Fruit fly (Drosophila melanogaster): ENCODE data around the gene CG3285.

The CG3285 gene

DNA sequence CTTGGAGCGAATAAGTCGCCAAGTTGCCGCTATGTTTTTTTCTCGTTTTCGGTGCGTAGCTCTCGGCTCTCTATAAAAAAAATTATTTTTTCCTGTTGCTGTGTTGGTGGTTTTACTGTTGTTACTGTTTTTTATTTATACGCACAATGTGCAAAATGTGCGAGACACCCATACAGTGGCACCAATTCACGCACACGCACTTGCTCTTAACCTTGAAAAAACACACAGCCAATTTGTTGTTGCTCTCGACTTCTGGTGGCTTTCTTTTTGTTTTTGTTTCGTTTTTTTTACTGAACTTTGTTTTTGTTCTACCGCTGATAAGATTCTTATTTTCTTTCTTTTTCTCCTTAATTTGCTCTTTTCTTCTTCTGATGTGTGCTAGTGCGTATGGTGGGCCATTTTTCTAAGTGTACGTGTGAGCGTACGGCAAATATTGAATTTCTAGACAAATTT, 25.5 kb downstream of the CG3285 start (continued):
- TF ChIP-seq CG1647 (GFP tag; optimal IDR thresholded peaks at IDR 0.05) = peak; percentile 2
- TF ChIP-seq CG10431 (GFP tag; optimal IDR thresholded peaks at IDR 0.05) = no peak
- no peak for TF ChIP-seq CG3995 (GFP tag; optimal IDR thresholded peaks at IDR 0.05)
- peak; percentile 28 for TF ChIP-seq sd (tag; optimal IDR thresholded peaks at IDR 0.05)
- peak; percentile 46 for TF ChIP-seq lilli (GFP tag; optimal IDR thresholded peaks at IDR 0.05)
- TF ChIP-seq bsh (GFP tag; optimal IDR thresholded peaks at IDR 0.05) = peak in 1 of 2 experiments; percentile 76
- TF ChIP-seq exex (tag; optimal IDR thresholded peaks at IDR 0.05) = peak; percentile 33
- TF ChIP-seq CG3163 (GFP tag; optimal IDR thresholded peaks at IDR 0.05) = no peak
- peak; percentile 22 for TF ChIP-seq sug (tag; optimal IDR thresholded peaks at IDR 0.05)
- TF ChIP-seq Fer2 (tag; optimal IDR thresholded peaks at IDR 0.05) = no peak
- TF ChIP-seq tx (GFP tag; optimal IDR thresholded peaks at IDR 0.05) = peak; percentile 13
- TF ChIP-seq schlank (tag; optimal IDR thresholded peaks at IDR 0.05) = peak; percentile 11
- TF ChIP-seq gro (GFP tag; optimal IDR thresholded peaks at IDR 0.05) = peak; percentile 33
- peak; percentile 22 for TF ChIP-seq sqz (GFP tag; optimal IDR thresholded peaks at IDR 0.05)
- peak; percentile 36; the same call in 1 of the 3 replicates for TF ChIP-seq row (GFP tag; IDR thresholded peaks at IDR 0.05)
- no peak for TF ChIP-seq run (tag; optimal IDR thresholded peaks at IDR 0.05)
- TF ChIP-seq her (GFP tag; optimal IDR thresholded peaks at IDR 0.05) = peak; percentile 14
- no peak for TF ChIP-seq nmo (GFP tag; optimal IDR thresholded peaks at IDR 0.05)
- TF ChIP-seq rib (GFP tag; IDR thresholded peaks at IDR 0.05) = peak; percentile 61; the same call in 1 of the 2 replicates
- peak; percentile 30 for TF ChIP-seq CG30403 (GFP tag; optimal IDR thresholded peaks at IDR 0.05)
- peak; percentile 24 for TF ChIP-seq CG17385 (GFP tag; optimal IDR thresholded peaks at IDR 0.05)
- 0 out of 2 replicates have a peak, but pooled peaks have one; percentile 46 for TF ChIP-seq CG14441 (GFP tag; IDR thresholded peaks at IDR 0.05)
- TF ChIP-seq Atf6 (GFP tag; IDR thresholded peaks at IDR 0.05) = peak; percentile 52; the same call in 1 of the 2 replicates
- TF ChIP-seq CHES-1-like (GFP tag; optimal IDR thresholded peaks at IDR 0.05) = peak; percentile 33
- peak; percentile 68 for TF ChIP-seq sob (GFP tag; IDR thresholded peaks at IDR 0.05)
- peak; percentile 37 for TF ChIP-seq CG15514 (GFP tag; optimal IDR thresholded peaks at IDR 0.05)
- TF ChIP-seq CG2120 (GFP tag; optimal IDR thresholded peaks at IDR 0.05) = peak; percentile 74
- TF ChIP-seq CG10543 (GFP tag; optimal IDR thresholded peaks at IDR 0.05) = peak; percentile 52
- TF ChIP-seq luna (GFP tag; optimal IDR thresholded peaks at IDR 0.05) = no peak
- TF ChIP-seq Dbx (GFP tag; IDR thresholded peaks at IDR 0.05) = no peak

DNA sequence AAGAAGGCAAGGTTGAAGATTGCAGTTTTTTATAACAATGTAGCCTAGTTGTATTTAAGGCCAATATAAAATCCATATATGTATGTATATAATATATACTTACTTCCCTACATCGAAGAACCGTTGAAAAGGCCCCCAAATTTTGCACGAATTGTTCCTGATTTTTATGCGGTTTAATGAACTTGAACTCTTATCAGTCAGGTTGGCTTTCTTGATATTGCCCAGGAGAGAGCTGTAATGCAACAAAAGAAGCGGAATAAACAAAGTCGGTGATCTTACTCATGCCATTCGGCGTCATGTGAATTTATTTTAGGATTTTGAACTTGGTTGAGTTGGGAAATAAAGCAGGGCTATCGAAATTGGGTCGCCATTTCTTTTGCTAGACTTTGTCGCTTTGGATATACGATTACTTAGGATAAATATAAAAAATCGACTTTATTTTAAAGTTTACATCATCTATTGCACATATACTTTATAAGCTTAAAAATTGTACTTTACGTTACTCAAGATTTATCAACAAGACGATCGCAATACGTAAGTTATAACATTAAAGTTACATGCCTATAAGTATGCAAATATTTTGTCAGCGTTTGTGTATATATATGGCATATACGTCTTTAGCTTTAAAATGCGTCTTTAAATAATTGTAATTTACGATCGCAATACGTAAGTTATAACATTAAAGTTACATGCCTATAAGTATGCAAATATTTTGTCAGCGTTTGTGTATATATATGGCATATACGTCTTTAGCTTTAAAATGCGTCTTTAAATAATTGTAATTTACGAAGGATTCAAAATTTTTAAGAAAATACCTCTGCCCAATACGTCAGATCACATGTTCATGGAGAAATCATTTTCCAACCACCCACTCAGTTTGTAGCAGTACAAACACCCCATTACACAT, 26.3 kb downstream of the CG3285 start, which contains the start of gene CG8838:
CG8838 (plus strand) TSS at position 857 of the 907 bp plus-strand sequence.
- no peak for TF ChIP-seq CG32532 (GFP tag; IDR thresholded peaks at IDR 0.05)
- TF ChIP-seq CG8359 (GFP tag; optimal IDR thresholded peaks at IDR 0.05; ENCODE audit: borderline replicate concordance) = no peak
- peak; percentile 99 for TF ChIP-seq CG9437 (GFP tag; optimal IDR thresholded peaks at IDR 0.05)
- TF ChIP-seq Adf1 (GFP tag; IDR thresholded peaks at IDR 0.05) = no peak
- TF ChIP-seq sens (GFP tag) = peak; percentile 27
- TF ChIP-seq trem (tag; optimal IDR thresholded peaks at IDR 0.05) = no peak
- TF ChIP-seq CG9876 (GFP tag; optimal IDR thresholded peaks at IDR 0.05) = no peak
- TF ChIP-seq bowl (GFP tag; IDR thresholded peaks at IDR 0.05) = no peak
- no peak for TF ChIP-seq fd96Cb (tag; optimal IDR thresholded peaks at IDR 0.05)
- peak; percentile 33 for TF ChIP-seq grn (GFP tag; optimal IDR thresholded peaks at IDR 0.05)
- no peak for TF ChIP-seq Lpt (GFP tag; optimal IDR thresholded peaks at IDR 0.05)
- peak; percentile 44 for TF ChIP-seq corto (GFP tag; optimal IDR thresholded peaks at IDR 0.05)
- TF ChIP-seq pfk (GFP tag; optimal IDR thresholded peaks at IDR 0.05) = no peak
- no peak for TF ChIP-seq Blimp-1 (GFP tag; optimal IDR thresholded peaks at IDR 0.05)
- TF ChIP-seq CG17361 (GFP tag; IDR thresholded peaks at IDR 0.05) = no peak
- TF ChIP-seq CTCF (GFP tag; optimal IDR thresholded peaks at IDR 0.05) = peak; percentile 12
- no peak for TF ChIP-seq trh (GFP tag; optimal IDR thresholded peaks at IDR 0.05)
- no peak for TF ChIP-seq CG6272 (GFP tag; IDR thresholded peaks at IDR 0.05)
- no peak for TF ChIP-seq Jarid2 (GFP tag; optimal IDR thresholded peaks at IDR 0.05)
- no peak for TF ChIP-seq Ptx1 (GFP tag; IDR thresholded peaks at IDR 0.05)
- TF ChIP-seq esg (GFP tag; conservative IDR thresholded peaks at IDR 0.05) = no peak

All from whole organism, embryonic.